Fruit fly (Drosophila melanogaster): ENCODE results near the gene LManVI.

DNA sequence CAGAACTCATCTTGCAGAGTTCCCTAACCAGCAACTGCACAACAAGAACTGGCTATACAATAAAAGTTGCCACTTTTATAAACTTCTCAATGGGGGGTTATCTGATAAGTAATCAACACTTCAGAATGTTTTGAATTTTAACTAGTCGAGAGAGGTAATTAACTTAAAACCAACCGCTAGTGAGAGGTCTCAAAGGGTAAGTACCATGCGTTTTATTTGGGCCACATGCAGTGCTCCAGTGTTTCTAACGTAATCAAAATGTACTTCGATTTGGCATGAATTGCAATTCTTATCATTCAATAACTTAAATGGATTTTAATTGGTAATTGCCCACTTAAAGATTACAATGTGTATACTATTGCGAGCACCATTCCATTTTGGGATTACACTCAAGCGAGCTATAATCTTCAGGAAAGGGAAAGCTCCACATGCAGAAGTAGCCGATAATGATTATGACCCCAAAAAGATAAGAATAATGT is 12.4 kb downstream of the LManVI start, which contains the start of gene LManIII:
- no peak for TF ChIP-seq toe (GFP tag; optimal IDR thresholded peaks at IDR 0.05)
- no peak for TF ChIP-seq CG1620 (GFP tag; optimal IDR thresholded peaks at IDR 0.05)
- no peak for TF ChIP-seq CG7101 (tag; optimal IDR thresholded peaks at IDR 0.05)
- no peak for TF ChIP-seq bab1 (GFP tag; optimal IDR thresholded peaks at IDR 0.05)
- TF ChIP-seq kay (GFP tag; ENCODE audit: borderline replicate concordance): peak; percentile 75
- no peak for TF ChIP-seq CG12768 (GFP tag; optimal IDR thresholded peaks at IDR 0.05)
- no peak for TF ChIP-seq cnc (optimal IDR thresholded peaks at IDR 0.05)
- no peak for TF ChIP-seq ovo (GFP tag; optimal IDR thresholded peaks at IDR 0.05)

Measured in whole organism, adult.